Fruit fly (Drosophila melanogaster): Measurements from ENCODE around the gene Cchl.

Cchl gene

dm6 chr3R:21989770-21990169 is 37.5 kb downstream of the Cchl start:
- TF ChIP-seq GATAd (GFP tag; optimal IDR thresholded peaks at IDR 0.05) (no peak), h (GFP tag; optimal IDR thresholded peaks at IDR 0.05) (no peak), usp (GFP tag; optimal IDR thresholded peaks at IDR 0.05) (no peak), dl (GFP tag; optimal IDR thresholded peaks at IDR 0.05; ENCODE audit: insufficient read depth in 1 of 2, partially characterized antibody in 2 of 2) (no peak), Sp1 (GFP tag; optimal IDR thresholded peaks at IDR 0.05) (no peak), Hnf4 (GFP tag; optimal IDR thresholded peaks at IDR 0.05) (no peak), sv (GFP tag; optimal IDR thresholded peaks at IDR 0.05) (no peak), dsf (GFP tag; optimal IDR thresholded peaks at IDR 0.05; ENCODE audit: borderline replicate concordance) (no peak), sage (GFP tag; optimal IDR thresholded peaks at IDR 0.05) (no peak), Dif (GFP tag; optimal IDR thresholded peaks at IDR 0.05; ENCODE audit: partially characterized antibody) (no peak), tai (GFP tag; optimal IDR thresholded peaks at IDR 0.05) (no peak), Dfd (GFP tag; optimal IDR thresholded peaks at IDR 0.05) (no peak), Rel (GFP tag; optimal IDR thresholded peaks at IDR 0.05) (no peak), Rel (tag; optimal IDR thresholded peaks at IDR 0.05) (no peak), pan (optimal IDR thresholded peaks at IDR 0.05) (no peak), woc (GFP tag; optimal IDR thresholded peaks at IDR 0.05) (no peak), N (GFP tag; optimal IDR thresholded peaks at IDR 0.05) (no peak), HLH106 (tag; optimal IDR thresholded peaks at IDR 0.05) (no peak)

- TF ChIP-seq CG32264 (GFP tag; optimal IDR thresholded peaks at IDR 0.05) (no peak), ey (GFP tag; optimal IDR thresholded peaks at IDR 0.05) (no peak), psq (GFP tag; optimal IDR thresholded peaks at IDR 0.05) (no peak), Hnf4 (GFP tag; optimal IDR thresholded peaks at IDR 0.05) (no peak), OdsH (GFP tag; optimal IDR thresholded peaks at IDR 0.05) (no peak), pan (optimal IDR thresholded peaks at IDR 0.05) (no peak), dsf (GFP tag; optimal IDR thresholded peaks at IDR 0.05; ENCODE audit: borderline replicate concordance) (no peak), sv (GFP tag; optimal IDR thresholded peaks at IDR 0.05) (no peak), N (GFP tag; optimal IDR thresholded peaks at IDR 0.05) (no peak), fru (GFP tag; optimal IDR thresholded peaks at IDR 0.05) (no peak), Dif (GFP tag; optimal IDR thresholded peaks at IDR 0.05; ENCODE audit: partially characterized antibody) (no peak), CG9705 (GFP tag; optimal IDR thresholded peaks at IDR 0.05) (no peak), Sp1 (GFP tag; optimal IDR thresholded peaks at IDR 0.05) (no peak), Dfd (GFP tag; optimal IDR thresholded peaks at IDR 0.05) (no peak), foxo (GFP tag; optimal IDR thresholded peaks at IDR 0.05) (no peak), HLH106 (tag; optimal IDR thresholded peaks at IDR 0.05) (no peak), Jra (GFP tag; optimal IDR thresholded peaks at IDR 0.05) (no peak), rgr (GFP tag; optimal IDR thresholded peaks at IDR 0.05) (no peak), dl (GFP tag; optimal IDR thresholded peaks at IDR 0.05; ENCODE audit: insufficient read depth in 1 of 2, partially characterized antibody in 2 of 2) (no peak)
Observed at dm6 chr3R:21987546-21987945, 39.7 kb downstream of the Cchl start.

- no peak for TF ChIP-seq CrebA (GFP tag; optimal IDR thresholded peaks at IDR 0.05; ENCODE audit: borderline replicate concordance)
- TF ChIP-seq sage (GFP tag; optimal IDR thresholded peaks at IDR 0.05) = no peak
- no peak for TF ChIP-seq ey (GFP tag; optimal IDR thresholded peaks at IDR 0.05)
- no peak for TF ChIP-seq Sp1 (GFP tag; optimal IDR thresholded peaks at IDR 0.05)
- TF ChIP-seq HLH106 (tag; optimal IDR thresholded peaks at IDR 0.05) = no peak
- TF ChIP-seq Vsx2 (GFP tag; optimal IDR thresholded peaks at IDR 0.05; ENCODE audit: partially characterized antibody) = no peak
- no peak for TF ChIP-seq foxo (GFP tag; optimal IDR thresholded peaks at IDR 0.05)
- TF ChIP-seq dsf (GFP tag; optimal IDR thresholded peaks at IDR 0.05; ENCODE audit: borderline replicate concordance) = no peak
- no peak for TF ChIP-seq lola (GFP tag; optimal IDR thresholded peaks at IDR 0.05)
- TF ChIP-seq Abd-B (GFP tag; optimal IDR thresholded peaks at IDR 0.05) = no peak
- no peak for TF ChIP-seq N (GFP tag; optimal IDR thresholded peaks at IDR 0.05)
- no peak for TF ChIP-seq CG9705 (GFP tag; optimal IDR thresholded peaks at IDR 0.05)
- no peak for TF ChIP-seq CG32264 (GFP tag; optimal IDR thresholded peaks at IDR 0.05)
- TF ChIP-seq Hr78 (GFP tag; optimal IDR thresholded peaks at IDR 0.05) = no peak
- no peak for TF ChIP-seq pan (optimal IDR thresholded peaks at IDR 0.05)
Observed at dm6 chr3R:21979386-21979785, 47.9 kb downstream of the Cchl start.

- no peak for TF ChIP-seq foxo (GFP tag; optimal IDR thresholded peaks at IDR 0.05)
- no peak for TF ChIP-seq Dfd (GFP tag; optimal IDR thresholded peaks at IDR 0.05)
- TF ChIP-seq CrebA (GFP tag; optimal IDR thresholded peaks at IDR 0.05; ENCODE audit: borderline replicate concordance) = no peak
- TF ChIP-seq Dif (GFP tag; optimal IDR thresholded peaks at IDR 0.05; ENCODE audit: partially characterized antibody) = no peak
- TF ChIP-seq Vsx2 (GFP tag; optimal IDR thresholded peaks at IDR 0.05; ENCODE audit: partially characterized antibody) = no peak
- no peak for TF ChIP-seq tai (GFP tag; optimal IDR thresholded peaks at IDR 0.05)
- TF ChIP-seq sage (GFP tag; optimal IDR thresholded peaks at IDR 0.05) = no peak
- TF ChIP-seq Jra (GFP tag; optimal IDR thresholded peaks at IDR 0.05) = no peak
- no peak for TF ChIP-seq N (GFP tag; optimal IDR thresholded peaks at IDR 0.05)
- TF ChIP-seq Hr78 (GFP tag; optimal IDR thresholded peaks at IDR 0.05) = no peak
- no peak for TF ChIP-seq dmrt93B (GFP tag; optimal IDR thresholded peaks at IDR 0.05)
- TF ChIP-seq Hr83 (GFP tag; optimal IDR thresholded peaks at IDR 0.05; ENCODE audit: poor library complexity, severe bottlenecking) = no peak
- TF ChIP-seq GATAd (GFP tag; optimal IDR thresholded peaks at IDR 0.05) = no peak
- TF ChIP-seq Abd-B (GFP tag; optimal IDR thresholded peaks at IDR 0.05) = no peak
- TF ChIP-seq fru (GFP tag; optimal IDR thresholded peaks at IDR 0.05) = no peak
Observed at dm6 chr3R:21977784-21978183, 49.5 kb downstream of the Cchl start.

All from whole organism, wandering third instar larva.